Fruit fly (Drosophila melanogaster) whole organism, embryonic: Measurements from ENCODE around the gene Spt6.

Source experiments
- Atf-2 ChIP-seq: fragments of 200-800 bp; sonication (Bioruptor generic); optimal IDR thresholded peaks from 2 replicates; lab custom pipeline; 2016; ENCODE audit warnings: missing biosample characterization, missing genetic modification characterization
- CG10267 ChIP-seq: fragments of 200-800 bp; sonication (Bioruptor generic); optimal IDR thresholded peaks from 2 replicates; lab custom pipeline; 2018; ENCODE audit warnings: missing biosample characterization, mild to moderate bottlenecking, missing genetic modification characterization, moderate library complexity
- CG11093 ChIP-seq: fragments of 200-800 bp; sonication (Bioruptor generic); IDR thresholded peaks from 3 replicates; pipeline ENCODE4 v1.3.6; 2022; ENCODE audit warnings: missing biosample characterization, missing genetic modification characterization
- CG12155 ChIP-seq: fragments of 200-800 bp; sonication (Bioruptor generic); optimal IDR thresholded peaks from 3 replicates; lab custom pipeline; 2016; ENCODE audit warnings: missing biosample characterization, missing genetic modification characterization
- CG12219 ChIP-seq: fragments of 200-800 bp; sonication (Bioruptor generic); optimal IDR thresholded peaks from 3 replicates; lab custom pipeline; 2018; ENCODE audit warnings: missing biosample characterization, mild to moderate bottlenecking, missing genetic modification characterization
- CG12769 ChIP-seq: fragments of 200-800 bp; sonication (Bioruptor generic); optimal IDR thresholded peaks from 2 replicates; lab custom pipeline; 2019; ENCODE audit warnings: missing biosample characterization, mild to moderate bottlenecking, missing genetic modification characterization, moderate library complexity
- CG1602 ChIP-seq: fragments of 200-800 bp; sonication (Bioruptor generic); optimal IDR thresholded peaks from 3 replicates; lab custom pipeline; 2016; ENCODE audit warnings: missing biosample characterization, missing genetic modification characterization
- CG17385 ChIP-seq: fragments of 200-800 bp; sonication (Bioruptor generic); optimal IDR thresholded peaks from 3 replicates; lab custom pipeline; 2018; ENCODE audit warnings: missing biosample characterization, mild to moderate bottlenecking, missing genetic modification characterization
- CG18011 ChIP-seq: fragments of 200-800 bp; sonication (Bioruptor generic); optimal IDR thresholded peaks from 2 replicates; lab custom pipeline; 2017; ENCODE audit warnings: missing biosample characterization, missing genetic modification characterization, mild to moderate bottlenecking, moderate library complexity, missing genotype
- CG18476 ChIP-seq: fragments of 200-800 bp; sonication (Bioruptor generic); optimal IDR thresholded peaks from 2 replicates; lab custom pipeline; 2016; ENCODE audit warnings: missing biosample characterization, mild to moderate bottlenecking, missing genetic modification characterization
- CG2712 ChIP-seq: fragments of 200-800 bp; optimal IDR thresholded peaks from 3 replicates; lab custom pipeline; 2019; ENCODE audit warnings: missing biosample characterization, mild to moderate bottlenecking, missing genetic modification characterization, moderate library complexity
- CG31365 ChIP-seq: fragments of 200-800 bp; sonication (Bioruptor generic); optimal IDR thresholded peaks from 2 replicates; lab custom pipeline; 2018; ENCODE audit warnings: missing biosample characterization, mild to moderate bottlenecking, missing genetic modification characterization
- CG34422 ChIP-seq: fragments of 200-800 bp; sonication (Bioruptor generic); IDR thresholded peaks from 3 replicates; pipeline ENCODE4 v1.3.6; 2022; ENCODE audit warnings: missing biosample characterization, missing genetic modification characterization
- CG3847 ChIP-seq: fragments of 200-800 bp; sonication (Bioruptor generic); IDR thresholded peaks from 2 replicates; pipeline ENCODE4 v1.3.6; 2022; ENCODE audit warnings: missing biosample characterization, missing genetic modification characterization
- CG4282 ChIP-seq: fragments of 200-800 bp; sonication (Bioruptor generic); optimal IDR thresholded peaks from 2 replicates; lab custom pipeline; 2016; ENCODE audit warnings: missing biosample characterization, missing genetic modification characterization
- CG5245 ChIP-seq: fragments of 200-800 bp; sonication (Bioruptor generic); optimal IDR thresholded peaks from 3 replicates; lab custom pipeline; 2016; ENCODE audit warnings: missing biosample characterization, missing genetic modification characterization
- CG7271 ChIP-seq: fragments of 200-800 bp; sonication (Bioruptor generic); optimal IDR thresholded peaks from 2 replicates; lab custom pipeline; 2018; ENCODE audit warnings: missing biosample characterization, mild to moderate bottlenecking, missing genetic modification characterization, moderate library complexity
- CG8281 ChIP-seq: fragments of 200-800 bp; sonication (Bioruptor generic); optimal IDR thresholded peaks from 2 replicates; lab custom pipeline; 2018; ENCODE audit warnings: missing biosample characterization, mild to moderate bottlenecking, missing genetic modification characterization, moderate library complexity
- CG8478 ChIP-seq: fragments of >200 bp; optimal IDR thresholded peaks from 2 replicates; lab custom pipeline; 2018
- CG9797 ChIP-seq: fragments of 200-800 bp; sonication (Bioruptor generic); optimal IDR thresholded peaks from 3 replicates; lab custom pipeline; 2018; ENCODE audit warnings: missing biosample characterization, mild to moderate bottlenecking, missing genetic modification characterization
- E2f1 ChIP-seq: fragments of 200-800 bp; sonication (Bioruptor generic); IDR thresholded peaks from 2 replicates; pipeline ENCODE4 v1.3.6; 2022; ENCODE audit warnings: missing biosample characterization, missing genetic modification characterization
- Elba2 ChIP-seq: fragments of 200-800 bp; sonication (Bioruptor generic); optimal IDR thresholded peaks from 3 replicates; lab custom pipeline; 2016; ENCODE audit warnings: missing biosample characterization, missing genetic modification characterization
- Hr3 ChIP-seq: fragments of 200-800 bp; sonication (Bioruptor generic); optimal IDR thresholded peaks from 3 replicates; lab custom pipeline; 2016; ENCODE audit warnings: missing biosample characterization, missing genetic modification characterization
- Lhr ChIP-seq: fragments of 200-800 bp; sonication (Bioruptor generic); optimal IDR thresholded peaks from 3 replicates; lab custom pipeline; 2017; ENCODE audit warnings: mild to moderate bottlenecking, missing biosample characterization, missing genetic modification reagents, missing genetic modification characterization
- MBD-R2 ChIP-seq: fragments of 200-800 bp; sonication (Bioruptor generic); IDR thresholded peaks from 2 replicates; pipeline ENCODE4 v1.3.6; 2022; ENCODE audit warnings: missing biosample characterization, missing genetic modification characterization
- MESR4 ChIP-seq: fragments of 200-800 bp; sonication (Bioruptor generic); optimal IDR thresholded peaks from 2 replicates; lab custom pipeline; 2018; ENCODE audit warnings: missing biosample characterization, mild to moderate bottlenecking, missing genetic modification characterization, moderate library complexity
- NC2β ChIP-seq: fragments of 200-800 bp; sonication (Bioruptor generic); optimal IDR thresholded peaks from 2 replicates; lab custom pipeline; 2016; ENCODE audit warnings: missing biosample characterization, missing genetic modification characterization
- Nf-YC ChIP-seq: fragments of 200-800 bp; optimal IDR thresholded peaks from 3 replicates; lab custom pipeline; 2019; ENCODE audit warnings: missing biosample characterization, mild to moderate bottlenecking, missing genetic modification characterization, moderate library complexity
- NfI ChIP-seq: fragments of 200-800 bp; sonication (Bioruptor generic); optimal IDR thresholded peaks from 3 replicates; lab custom pipeline; 2018; ENCODE audit warnings: missing biosample characterization, mild to moderate bottlenecking, missing genetic modification characterization, moderate library complexity
- Xrp1 ChIP-seq: fragments of 200-800 bp; sonication (Bioruptor generic); IDR thresholded peaks from 2 replicates; pipeline ENCODE4 v1.3.6; 2022; ENCODE audit warnings: missing biosample characterization, missing genetic modification characterization
- al ChIP-seq: fragments of 200-800 bp; sonication (Bioruptor generic); IDR thresholded peaks from 2 replicates; pipeline ENCODE4 v1.3.6; 2022; ENCODE audit warnings: missing biosample characterization, missing genetic modification characterization
- ash1 ChIP-seq: fragments of 200-800 bp; sonication (Bioruptor generic); optimal IDR thresholded peaks from 2 replicates; lab custom pipeline; 2018; ENCODE audit warnings: missing biosample characterization, mild to moderate bottlenecking, missing genetic modification characterization
- cad ChIP-seq: fragments of >200 bp; optimal IDR thresholded peaks from 2 replicates; lab custom pipeline; 2017; ENCODE audit warnings: missing biosample characterization, missing genetic modification characterization
- cg ChIP-seq: fragments of 200-800 bp; sonication (Bioruptor generic); optimal IDR thresholded peaks from 3 replicates; lab custom pipeline; 2019; ENCODE audit warnings: missing biosample characterization, mild to moderate bottlenecking, missing genetic modification characterization, moderate library complexity
- da ChIP-seq: fragments of 200-800 bp; sonication (Bioruptor generic); optimal IDR thresholded peaks from 2 replicates; lab custom pipeline; 2016; ENCODE audit warnings: missing biosample characterization, missing genetic modification characterization
- ewg ChIP-seq: fragments of 200-800 bp; sonication (Bioruptor generic); optimal IDR thresholded peaks from 3 replicates; lab custom pipeline; 2017; ENCODE audit warnings: mild to moderate bottlenecking, missing biosample characterization, missing genetic modification reagents, missing genetic modification characterization
- ftz-f1 ChIP-seq: fragments of 200-800 bp; sonication (Bioruptor generic); optimal IDR thresholded peaks from 2 replicates; lab custom pipeline; 2016; ENCODE audit warnings: missing biosample characterization, missing genetic modification characterization
- gfzf ChIP-seq: fragments of 200-800 bp; sonication (Bioruptor generic); optimal IDR thresholded peaks from 2 replicates; lab custom pipeline; 2016; ENCODE audit warnings: missing biosample characterization, mild to moderate bottlenecking, missing genetic modification characterization, moderate library complexity
- grn ChIP-seq: fragments of 200-800 bp; sonication (Bioruptor generic); optimal IDR thresholded peaks from 3 replicates; lab custom pipeline; 2017; ENCODE audit warnings: missing biosample characterization, missing genetic modification characterization
- h ChIP-seq: fragments of >200 bp; optimal IDR thresholded peaks from 2 replicates; lab custom pipeline; 2017
- mam ChIP-seq: fragments of 200-800 bp; sonication (Bioruptor generic); optimal IDR thresholded peaks from 3 replicates; lab custom pipeline; 2016; ENCODE audit warnings: missing biosample characterization, missing genetic modification characterization
- nom ChIP-seq: fragments of 200-800 bp; sonication (Bioruptor generic); optimal IDR thresholded peaks from 2 replicates; lab custom pipeline; 2017; ENCODE audit warnings: missing biosample characterization, missing genetic modification characterization, mild to moderate bottlenecking, moderate library complexity, missing genetic modification reagents
- run ChIP-seq: fragments of 200-800 bp; sonication (Bioruptor generic); optimal IDR thresholded peaks from 3 replicates; lab custom pipeline; 2018; ENCODE audit warnings: missing biosample characterization, mild to moderate bottlenecking, missing genetic modification characterization
- sc ChIP-seq, 3 experiments: fragments of >200 bp in 2 of 3; fragments of 200-800 bp in 1 of 3; sonication (Bioruptor generic) in 1 of 3; optimal IDR thresholded peaks; 2 replicates in 2 of 3; 3 replicates in 1 of 3; lab custom pipeline; 2017; ENCODE audit warnings: mild to moderate bottlenecking in 1 of 3, missing biosample characterization in 1 of 3, missing genetic modification characterization in 1 of 3, missing genetic modification reagents in 1 of 3
- shn ChIP-seq: fragments of 200-800 bp; sonication (Bioruptor generic); optimal IDR thresholded peaks from 3 replicates; lab custom pipeline; 2016; ENCODE audit warnings: missing biosample characterization, missing genetic modification characterization
- tap ChIP-seq: fragments of 200-800 bp; optimal IDR thresholded peaks from 3 replicates; lab custom pipeline; 2019; ENCODE audit warnings: missing biosample characterization, mild to moderate bottlenecking, missing genetic modification characterization, moderate library complexity
- tgo ChIP-seq: fragments of 200-800 bp; sonication (Bioruptor generic); IDR thresholded peaks from 3 replicates; pipeline ENCODE4 v1.3.6; 2022; ENCODE audit warnings: missing biosample characterization, missing genetic modification characterization
- tin ChIP-seq: fragments of 200-800 bp; sonication (Bioruptor generic); optimal IDR thresholded peaks from 3 replicates; lab custom pipeline; 2016; ENCODE audit warnings: missing biosample characterization, missing genetic modification characterization
- tx ChIP-seq: fragments of 200-800 bp; sonication (Bioruptor generic); optimal IDR thresholded peaks from 2 replicates; lab custom pipeline; 2016; ENCODE audit warnings: missing biosample characterization, missing genetic modification characterization

The Spt6 gene

DNA sequence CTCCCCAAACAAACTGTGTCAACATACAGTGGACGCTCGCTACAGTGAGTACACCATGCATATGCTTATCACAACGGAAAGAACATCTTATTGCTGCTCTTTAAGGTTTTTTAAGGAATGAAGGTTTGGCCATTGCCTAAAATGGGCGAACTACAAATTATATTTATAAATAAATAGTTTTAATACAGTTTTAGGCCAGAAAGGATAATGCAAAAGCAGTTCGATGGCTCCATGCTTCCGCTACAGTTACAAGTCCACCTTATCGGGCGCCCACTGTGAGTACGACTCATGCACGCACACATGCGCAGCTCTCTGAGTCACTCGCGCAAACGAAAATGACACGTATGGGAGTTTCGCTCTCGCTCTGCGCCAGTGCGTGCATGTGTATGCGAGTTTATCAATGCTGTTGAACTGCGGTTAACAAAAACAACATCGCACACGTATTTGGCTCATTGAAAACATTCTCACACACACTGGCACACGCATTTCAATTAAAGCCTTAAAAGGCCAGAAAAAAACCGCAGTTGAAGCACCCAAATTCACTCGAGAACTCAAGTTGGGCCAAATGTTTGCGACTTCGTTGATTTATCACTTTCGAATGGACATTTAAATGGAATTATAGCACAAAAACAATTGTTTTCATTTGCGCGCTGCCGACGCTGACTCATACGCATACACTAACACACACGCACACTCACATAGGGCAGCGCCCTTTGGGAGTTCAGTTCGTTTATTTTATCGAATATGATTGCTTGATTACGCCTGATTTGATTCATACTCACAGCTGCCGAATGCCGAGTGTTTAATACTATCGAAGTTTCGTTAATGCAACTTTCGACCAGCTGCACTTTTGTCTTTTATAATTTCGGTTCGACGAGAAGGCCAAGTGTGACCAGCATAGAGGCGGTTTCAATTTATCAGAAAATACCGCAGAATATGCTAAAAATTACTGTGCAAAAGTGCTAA is 43.1 kb upstream of the Spt6 start, which contains the start of gene sqh (continued):
- TF ChIP-seq Xrp1 (peak; percentile 91), CG10267 (tag; lab: Kevin White, UChicago) (peak; percentile 64), ash1 (GFP tag; lab: Kevin White, UChicago) (no peak), ewg (GFP tag; lab: Kevin White, UChicago) (peak; percentile 88), nom (GFP tag; lab: Kevin White, UChicago) (peak; percentile 70), CG34422 (peak; percentile 88), gfzf (GFP tag; lab: Kevin White, UChicago) (no peak), Hr3 (GFP tag; lab: Kevin White, UChicago) (peak; percentile 88), CG1602 (GFP tag; lab: Kevin White, UChicago) (peak; percentile 68), Atf-2 (peak; percentile 24), cad (GFP tag; lab: Kevin White, UChicago) (no peak), Nf-YC (peak; percentile 84), cg (peak; percentile 98), h (no peak), NfI (peak; percentile 89), al (GFP tag; lab: Robert Waterston, UW) (peak; percentile 83), NC2β (no peak), CG11093 (GFP tag; lab: Robert Waterston, UW) (peak; percentile 90), tap (peak; percentile 77), CG5245 (GFP tag; lab: Kevin White, UChicago) (peak; percentile 58), tin (GFP tag; lab: Kevin White, UChicago) (peak; percentile 78), CG12219 (GFP tag; lab: Kevin White, UChicago) (peak; percentile 81), MESR4 (GFP tag; lab: Kevin White, UChicago) (peak; percentile 83), Elba2 (GFP tag; lab: Kevin White, UChicago) (no peak), CG4282 (GFP tag; lab: Kevin White, UChicago) (no peak), CG8281 (tag; lab: Kevin White, UChicago) (peak; percentile 79), CG18011 (GFP tag; lab: Kevin White, UChicago) (peak; percentile 73), CG31365 (tag; lab: Kevin White, UChicago) (peak; percentile 50), grn (peak; percentile 22), mam (GFP tag; lab: Kevin White, UChicago) (peak; percentile 54), CG17385 (GFP tag; lab: Kevin White, UChicago) (peak; percentile 84), run (tag; lab: Kevin White, UChicago) (peak; percentile 47), Lhr (peak; percentile 75), E2f1 (peak; percentile 89), CG2712 (tag; lab: Kevin White, UChicago) (peak; percentile 88), da (no peak), CG18476 (peak; percentile 74), CG7271 (tag; lab: Kevin White, UChicago) (no peak), sc (optimal IDR thresholded peaks at IDR 0.05; lab: Kevin White, UChicago) (no peak), sc (GFP tag; optimal IDR thresholded peaks at IDR 0.05; lab: Kevin White, UChicago) (peak; percentile 72), CG9797 (GFP tag; lab: Kevin White, UChicago) (no peak), MBD-R2 (GFP tag; lab: Robert Waterston, UW) (peak; percentile 68), shn (GFP tag; lab: Kevin White, UChicago) (peak; percentile 36), CG12769 (no peak), ftz-f1 (GFP tag; lab: Kevin White, UChicago) (peak; percentile 51), tx (GFP tag; lab: Kevin White, UChicago) (peak; percentile 3), tgo (GFP tag; lab: Robert Waterston, UW) (peak; percentile 91), CG12155 (GFP tag; lab: Kevin White, UChicago) (peak; percentile 59), CG3847 (GFP tag; lab: Robert Waterston, UW) (peak; percentile 93), CG8478 (lab: Kevin White, UChicago) (peak; percentile 77)
